Fruit fly (Drosophila melanogaster) Kc167 (cell line): ENCODE data around the gene CG32181.

ENCODE experiments used
- Myc ChIP-seq: fragments of >200 bp; optimal IDR thresholded peaks from 2 replicates; lab custom pipeline; 2017; ENCODE audit warnings: missing external identifiers
- Sin3A ChIP-seq: fragments of >200 bp; optimal IDR thresholded peaks from 2 replicates; lab custom pipeline; 2018; ENCODE audit warnings: missing external identifiers
- h ChIP-seq: fragments of >200 bp; optimal IDR thresholded peaks from 3 replicates; lab custom pipeline; 2018; ENCODE audit warnings: missing external identifiers
- insv ChIP-seq: fragments of >200 bp; optimal IDR thresholded peaks from 3 replicates; lab custom pipeline; 2018; ENCODE audit warnings: missing external identifiers
- psq ChIP-seq: fragments of >200 bp; optimal IDR thresholded peaks from 2 replicates; lab custom pipeline; 2017; ENCODE audit warnings: missing external identifiers
- ttk ChIP-seq: sonication (Bioruptor generic); optimal IDR thresholded peaks from 2 replicates; lab custom pipeline; 2017; ENCODE audit warnings: missing external identifiers

Gene CG32181

DNA sequence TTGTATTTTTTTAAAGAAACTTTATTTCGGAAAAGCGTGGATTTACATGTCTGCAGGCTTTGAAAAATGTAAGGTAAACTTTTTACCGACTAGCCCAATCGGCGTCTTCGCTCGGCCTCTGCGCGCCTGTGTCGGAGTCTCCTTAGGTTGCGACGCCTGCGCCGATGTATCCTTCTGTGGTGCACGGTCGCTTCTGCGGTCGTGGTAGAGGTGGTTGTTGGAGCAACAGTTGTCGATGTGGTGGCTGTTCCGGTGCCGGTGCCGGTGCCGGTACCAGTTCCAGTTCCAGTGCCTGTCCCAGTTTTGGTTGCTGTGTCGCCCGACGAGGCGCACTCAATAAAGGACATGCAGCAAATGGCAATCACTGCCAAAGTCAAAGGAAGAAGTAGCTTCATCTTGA is 31.6 kb downstream of the CG32181 start:
- TF ChIP-seq h (lab: Kevin White, UChicago): no peak
- TF ChIP-seq insv (lab: Kevin White, UChicago): no peak
- TF ChIP-seq ttk: no peak
- TF ChIP-seq psq (lab: Kevin White, UChicago): no peak
- no peak for TF ChIP-seq Myc (lab: Kevin White, UChicago)
- no peak for TF ChIP-seq Sin3A

DNA sequence AAGACGTTTGTCGTGTGGAACGTTAAGA is 31.8 kb downstream of the CG32181 start, which contains the start of gene CG42815:
CG42815 (minus strand) TSS at position 20 of the 28 bp plus-strand sequence.
- no peak for TF ChIP-seq Myc (lab: Kevin White, UChicago)
- no peak for TF ChIP-seq h (lab: Kevin White, UChicago)
- TF ChIP-seq Sin3A: no peak
- TF ChIP-seq insv (lab: Kevin White, UChicago): no peak
- no peak for TF ChIP-seq ttk
- no peak for TF ChIP-seq psq (lab: Kevin White, UChicago)

dm6 chr3L:17791495-17791894 is 32.0 kb downstream of the CG32181 start:
- TF ChIP-seq Myc (lab: Kevin White, UChicago) (no peak), psq (lab: Kevin White, UChicago) (no peak), h (lab: Kevin White, UChicago) (no peak), insv (lab: Kevin White, UChicago) (no peak), ttk (no peak), Sin3A (no peak)

- TF ChIP-seq insv (lab: Kevin White, UChicago) (no peak), psq (lab: Kevin White, UChicago) (no peak), Sin3A (no peak), h (lab: Kevin White, UChicago) (no peak), ttk (no peak), Myc (lab: Kevin White, UChicago) (no peak)
Measured at dm6 chr3L:17797494-17797893, 38.0 kb downstream of the CG32181 start, which contains the start of gene CG42816. CG42816 (minus strand) TSS chr3L:17797594.

dm6 chr3L:17802107-17802506 is 42.6 kb downstream of the CG32181 start, which contains the start of gene NUCB1:
NUCB1 (minus strand) TSS chr3L:17802279.
- no peak for TF ChIP-seq h (lab: Kevin White, UChicago)
- TF ChIP-seq insv (lab: Kevin White, UChicago): no peak
- TF ChIP-seq ttk: no peak
- no peak for TF ChIP-seq psq (lab: Kevin White, UChicago)
- TF ChIP-seq Sin3A: no peak
- no peak for TF ChIP-seq Myc (lab: Kevin White, UChicago)

DNA sequence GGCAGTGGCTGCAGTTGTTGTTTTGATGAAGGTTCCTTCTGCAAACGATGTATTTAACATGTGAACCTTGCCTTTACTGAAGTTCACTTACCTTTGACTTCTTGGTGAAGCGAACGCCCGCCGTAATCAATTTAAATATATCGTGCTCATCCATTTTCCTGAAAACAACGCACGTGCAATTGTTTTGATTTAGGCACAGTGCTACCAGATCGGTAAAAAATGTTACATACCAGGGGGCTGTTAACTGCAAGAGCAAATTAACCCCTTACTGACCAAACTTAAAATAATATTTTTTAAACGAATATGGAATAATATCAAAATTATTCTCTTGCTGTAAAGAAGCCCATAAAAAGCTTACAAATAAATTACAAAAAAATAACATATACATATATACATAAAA is 45.0 kb downstream of the CG32181 start, which contains the start of gene ais:
ais (minus strand) TSS at position 205 of the 400 bp plus-strand sequence.
- TF ChIP-seq Myc (lab: Kevin White, UChicago) (no peak), h (lab: Kevin White, UChicago) (no peak), insv (lab: Kevin White, UChicago) (no peak), ttk (no peak), Sin3A (no peak), psq (lab: Kevin White, UChicago) (no peak)

- no peak for TF ChIP-seq ttk
- no peak for TF ChIP-seq insv (lab: Kevin White, UChicago)
- TF ChIP-seq Sin3A: no peak
- TF ChIP-seq Myc (lab: Kevin White, UChicago): no peak
- no peak for TF ChIP-seq h (lab: Kevin White, UChicago)
- no peak for TF ChIP-seq psq (lab: Kevin White, UChicago)
Measured at dm6 chr3L:17806357-17807025, 47.0 kb downstream of the CG32181 start, which contains the start of gene CG32187. CG32187 (minus strand) TSS chr3L:17806365.

- no peak for TF ChIP-seq ttk
- TF ChIP-seq psq (lab: Kevin White, UChicago): no peak
- no peak for TF ChIP-seq Myc (lab: Kevin White, UChicago)
- TF ChIP-seq Sin3A: no peak
Measured at dm6 chr3L:17808597-17809213, 49.2 kb downstream of the CG32181 start, which contains the start of gene CG32191. CG32191 (minus strand) TSS chr3L:17809146.
